Worm (Caenorhabditis elegans) whole organism, L2 larva: ENCODE data around the gene T28A8.6.
A peak's percentile ranks its signal among the peaks of the same experiment; 100 is the strongest.

Source experiments
- C34F6.9 ChIP-seq: fragments of 150-350 bp; optimal IDR thresholded peaks from 2 replicates; lab custom pipeline; 2014; ENCODE audit warnings: missing biosample characterization, missing genetic modification characterization
- F13H6.1 ChIP-seq: sonication (generic microtip); optimal IDR thresholded peaks from 2 replicates; lab custom pipeline; 2016; ENCODE audit warnings: missing genetic modification characterization, missing compliant biosample characterization
- R02D3.7 ChIP-seq: fragments of 150-350 bp; optimal IDR thresholded peaks from 2 replicates; lab custom pipeline; 2014; ENCODE audit warnings: missing biosample characterization, missing genetic modification characterization
- Y55F3AM.14 ChIP-seq: fragments of 200-800 bp; sonication (Bioruptor generic); optimal IDR thresholded peaks from 2 replicates; lab custom pipeline; 2018; ENCODE audit warnings: mild to moderate bottlenecking, missing genetic modification characterization, missing compliant biosample characterization
- ZK546.5 ChIP-seq: sonication (generic microtip); optimal IDR thresholded peaks from 2 replicates; lab custom pipeline; 2017; ENCODE audit warnings: missing biosample characterization, missing genetic modification characterization
- alr-1 ChIP-seq: fragments of 150-350 bp; optimal IDR thresholded peaks from 2 replicates; lab custom pipeline; 2014; ENCODE audit warnings: missing biosample characterization, missing genetic modification characterization
- aly-2 ChIP-seq: fragments of 150-350 bp; optimal IDR thresholded peaks from 2 replicates; lab custom pipeline; 2014; ENCODE audit warnings: missing biosample characterization, missing genetic modification characterization
- ama-1 ChIP-seq: fragments of 150-350 bp; optimal IDR thresholded peaks from 2 replicates; lab custom pipeline; 2018; ENCODE audit warnings: inconsistent platforms
- blmp-1 ChIP-seq: sonication (generic microtip); optimal IDR thresholded peaks from 2 replicates; lab custom pipeline; 2017; ENCODE audit warnings: missing genetic modification characterization, mild to moderate bottlenecking, missing compliant biosample characterization, antibody characterized with exemption, moderate library complexity; ENCODE audit not compliant: insufficient read depth
- ceh-82 ChIP-seq: fragments of 150-350 bp; optimal IDR thresholded peaks from 2 replicates; lab custom pipeline; 2014; ENCODE audit warnings: missing biosample characterization, missing genetic modification characterization
- crh-2 ChIP-seq: sonication (generic microtip); optimal IDR thresholded peaks from 2 replicates; lab custom pipeline; 2017; ENCODE audit warnings: missing biosample characterization, missing genetic modification characterization
- dmd-4 ChIP-seq: sonication (generic microtip); optimal IDR thresholded peaks from 2 replicates; lab custom pipeline; 2017; ENCODE audit warnings: missing biosample characterization, missing genetic modification characterization
- egl-27 ChIP-seq: sonication (generic microtip); optimal IDR thresholded peaks from 3 replicates; lab custom pipeline; 2017; ENCODE audit warnings: missing biosample characterization, missing genetic modification reagents, missing genetic modification characterization
- elt-1 ChIP-seq: fragments of 150-350 bp; optimal IDR thresholded peaks from 2 replicates; lab custom pipeline; 2014; ENCODE audit warnings: missing biosample characterization, missing genetic modification characterization
- elt-3 ChIP-seq: sonication (generic microtip); optimal IDR thresholded peaks from 2 replicates; lab custom pipeline; 2017; ENCODE audit warnings: missing biosample characterization, missing genetic modification characterization
- fos-1 ChIP-seq: fragments of 150-350 bp; optimal IDR thresholded peaks from 2 replicates; lab custom pipeline; 2014; ENCODE audit warnings: missing biosample characterization, missing genetic modification characterization
- gmeb-1 ChIP-seq: fragments of 150-350 bp; optimal IDR thresholded peaks from 2 replicates; lab custom pipeline; 2014; ENCODE audit warnings: missing biosample characterization, missing genetic modification characterization
- lin-11 ChIP-seq: fragments of 150-350 bp; sonication (generic microtip); optimal IDR thresholded peaks from 2 replicates; lab custom pipeline; 2014; ENCODE audit warnings: missing biosample characterization, missing genetic modification characterization, inconsistent platforms, mixed read lengths
- lin-13 ChIP-seq: fragments of 150-350 bp; optimal IDR thresholded peaks from 2 replicates; lab custom pipeline; 2014; ENCODE audit warnings: missing biosample characterization, missing genetic modification reagents, missing genetic modification characterization
- lin-39 ChIP-seq: fragments of 150-350 bp; optimal IDR thresholded peaks from 2 replicates; lab custom pipeline; 2014; ENCODE audit warnings: missing biosample characterization, missing genetic modification reagents, missing genetic modification characterization
- lsy-2 ChIP-seq, 2 experiments: fragments of 150-350 bp in 1 of 2; sonication (generic microtip) in 1 of 2; optimal IDR thresholded peaks; 2 replicates each; lab custom pipeline; 2014 to 2017; ENCODE audit warnings: missing biosample characterization in 2 of 2, missing genetic modification characterization in 2 of 2
- mab-5 ChIP-seq: fragments of 150-350 bp; optimal IDR thresholded peaks from 2 replicates; lab custom pipeline; 2014; ENCODE audit warnings: missing biosample characterization, missing genetic modification characterization
- mbf-1 ChIP-seq: sonication (generic microtip); optimal IDR thresholded peaks from 2 replicates; lab custom pipeline; 2017; ENCODE audit warnings: missing biosample characterization, missing genetic modification characterization
- mdl-1 ChIP-seq, 2 experiments: fragments of 150-350 bp in 1 of 2; sonication (generic microtip) in 1 of 2; optimal IDR thresholded peaks; 2 replicates each; lab custom pipeline; 2017; ENCODE audit warnings: missing biosample characterization in 2 of 2, missing genetic modification characterization in 2 of 2
- nhr-10 ChIP-seq: sonication (generic microtip); optimal IDR thresholded peaks from 2 replicates; lab custom pipeline; 2017; ENCODE audit warnings: missing biosample characterization, missing genetic modification characterization
- nhr-11 ChIP-seq: fragments of 150-350 bp; optimal IDR thresholded peaks from 2 replicates; lab custom pipeline; 2014; ENCODE audit warnings: missing biosample characterization, missing genetic modification characterization
- nhr-12 ChIP-seq: fragments of 150-350 bp; optimal IDR thresholded peaks from 2 replicates; lab custom pipeline; 2014; ENCODE audit warnings: missing biosample characterization, missing genetic modification characterization
- nhr-129 ChIP-seq: fragments of 150-350 bp; optimal IDR thresholded peaks from 2 replicates; lab custom pipeline; 2014; ENCODE audit warnings: missing biosample characterization, missing genetic modification characterization
- nhr-21 ChIP-seq: fragments of 150-350 bp; optimal IDR thresholded peaks from 2 replicates; lab custom pipeline; 2014; ENCODE audit warnings: missing biosample characterization, missing genetic modification characterization
- nhr-23 ChIP-seq: fragments of 150-350 bp; optimal IDR thresholded peaks from 2 replicates; lab custom pipeline; 2014; ENCODE audit warnings: missing biosample characterization, missing genetic modification reagents, missing genetic modification characterization
- nhr-237 ChIP-seq: fragments of 150-350 bp; optimal IDR thresholded peaks from 2 replicates; lab custom pipeline; 2014; ENCODE audit warnings: missing biosample characterization, missing genetic modification characterization
- nhr-25 ChIP-seq: fragments of 150-350 bp; sonication (generic microtip); optimal IDR thresholded peaks from 3 replicates; lab custom pipeline; 2014; ENCODE audit warnings: missing biosample characterization, missing genetic modification characterization
- nhr-6 ChIP-seq: fragments of 150-350 bp; optimal IDR thresholded peaks from 2 replicates; lab custom pipeline; 2014; ENCODE audit warnings: missing biosample characterization, missing genetic modification characterization
- nhr-77 ChIP-seq: fragments of 150-350 bp; optimal IDR thresholded peaks from 2 replicates; lab custom pipeline; 2014; ENCODE audit warnings: missing biosample characterization, missing genetic modification characterization
- peb-1 ChIP-seq: fragments of 150-350 bp; optimal IDR thresholded peaks from 2 replicates; lab custom pipeline; 2014; ENCODE audit warnings: missing biosample characterization, missing genetic modification characterization
- skn-1 ChIP-seq: sonication (generic microtip); optimal IDR thresholded peaks from 2 replicates; lab custom pipeline; 2017; ENCODE audit warnings: missing biosample characterization, missing genetic modification characterization
- sma-3 ChIP-seq: sonication (generic microtip); optimal IDR thresholded peaks from 2 replicates; lab custom pipeline; 2016; ENCODE audit warnings: missing genetic modification reagents, missing genetic modification characterization, missing compliant biosample characterization
- sma-9 ChIP-seq, 2 experiments: fragments of 150-350 bp in 1 of 2; sonication (generic microtip) in 1 of 2; optimal IDR thresholded peaks; 2 replicates each; lab custom pipeline; 2014 to 2016; ENCODE audit warnings: missing genetic modification characterization in 2 of 2, mild to moderate bottlenecking in 1 of 2, missing biosample characterization in 1 of 2, missing compliant biosample characterization in 1 of 2, missing genetic modification reagents in 1 of 2, moderate library complexity in 1 of 2
- unc-39 ChIP-seq: fragments of 150-350 bp; optimal IDR thresholded peaks from 2 replicates; lab custom pipeline; 2014; ENCODE audit warnings: missing biosample characterization, missing genetic modification characterization
- unc-55 ChIP-seq: fragments of 150-350 bp; sonication (generic microtip); optimal IDR thresholded peaks from 3 replicates; lab custom pipeline; 2014; ENCODE audit warnings: missing biosample characterization, missing genetic modification reagents, missing genetic modification characterization
- unc-62 ChIP-seq: fragments of 150-350 bp; optimal IDR thresholded peaks from 2 replicates; lab custom pipeline; 2014; ENCODE audit warnings: missing biosample characterization, missing genetic modification reagents, missing genetic modification characterization
- zag-1 ChIP-seq: fragments of 150-350 bp; optimal IDR thresholded peaks from 2 replicates; lab custom pipeline; 2014; ENCODE audit warnings: missing biosample characterization, missing genetic modification characterization
- ztf-1 ChIP-seq: fragments of 200-800 bp; sonication (Bioruptor generic); conservative IDR thresholded peaks from 2 replicates; pipeline ENCODE4 v1.3.6; 2022; ENCODE audit warnings: missing genetic modification characterization, missing compliant biosample characterization
- ztf-11 ChIP-seq: sonication (generic microtip); optimal IDR thresholded peaks from 2 replicates; lab custom pipeline; 2017; ENCODE audit warnings: missing biosample characterization, missing genetic modification characterization
- ztf-4 ChIP-seq: fragments of 150-350 bp; optimal IDR thresholded peaks from 2 replicates; lab custom pipeline; 2014; ENCODE audit warnings: missing biosample characterization, missing genetic modification characterization

The T28A8.6 gene

DNA sequence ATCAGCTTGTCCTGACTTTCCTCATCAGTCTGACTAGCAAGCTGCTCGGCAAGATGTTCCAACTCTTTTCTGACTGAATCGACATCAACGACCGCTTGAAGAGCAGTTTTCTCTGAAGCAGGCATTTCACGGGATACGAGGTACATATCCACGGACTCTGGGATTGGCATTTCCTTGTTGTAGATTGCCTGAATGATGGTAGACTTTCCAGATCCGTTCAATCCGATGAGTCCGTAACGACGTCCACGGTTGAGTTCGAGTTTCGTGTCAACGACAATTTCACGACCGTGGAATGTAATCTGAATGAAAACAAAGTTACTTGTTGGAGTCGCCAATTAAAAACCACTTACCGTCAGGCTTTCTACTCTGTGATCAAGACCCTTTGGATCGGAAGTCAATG is 37.5 kb upstream of the T28A8.6 start:
- TF ChIP-seq blmp-1 (tag; lab: Kevin White, UChicago) (no peak), ztf-4 (tag; lab: Kevin White, UChicago) (no peak), peb-1 (tag; lab: Kevin White, UChicago) (no peak), skn-1 (no peak), ama-1 (lab: Kevin White, UChicago) (no peak), lsy-2 (tag; optimal IDR thresholded peaks at IDR 0.05; lab: Kevin White, UChicago) (no peak), sma-9 (GFP tag; optimal IDR thresholded peaks at IDR 0.05; lab: Kevin White, UChicago) (no peak), sma-9 (tag; optimal IDR thresholded peaks at IDR 0.05; lab: Kevin White, UChicago) (no peak), lin-39 (tag; lab: Kevin White, UChicago) (no peak), zag-1 (no peak), C34F6.9 (tag; lab: Kevin White, UChicago) (no peak), ZK546.5 (tag; lab: Kevin White, UChicago) (no peak), ztf-11 (tag; lab: Kevin White, UChicago) (no peak), nhr-77 (no peak), alr-1 (tag; lab: Kevin White, UChicago) (no peak), elt-3 (no peak)

DNA sequence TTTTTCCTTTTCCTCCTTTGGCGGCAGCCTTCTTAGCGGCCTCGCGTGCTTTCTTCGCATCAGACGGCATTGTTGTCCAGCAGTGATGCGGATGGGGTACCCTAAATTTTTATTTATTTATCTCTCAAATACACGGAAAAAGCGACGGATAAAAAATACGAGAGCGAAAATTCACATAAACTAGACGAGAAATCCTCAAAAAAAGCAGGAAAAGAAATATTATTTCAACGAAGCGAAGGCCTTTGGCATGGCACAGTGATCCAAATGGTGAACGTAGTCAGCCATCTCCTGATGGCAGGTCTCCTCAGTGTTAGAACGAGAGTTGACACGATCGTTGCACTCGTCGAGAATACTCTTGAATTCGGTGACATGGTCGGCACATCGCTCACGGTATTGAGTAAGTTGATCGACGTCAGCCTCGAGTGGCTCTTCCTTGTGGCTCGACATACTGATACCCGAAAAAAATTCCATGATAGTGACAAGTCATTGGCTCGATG is 36.8 kb upstream of the T28A8.6 start, which contains the start of the genes abcf-2 and T27E9.2:
TSS of gene abcf-2 (minus strand) at position 101 of the 497 bp plus-strand sequence.
TSS of gene T27E9.2 (minus strand) at position 447 of the 497 bp plus-strand sequence.
- TF ChIP-seq blmp-1 (tag; lab: Kevin White, UChicago) (no peak), ceh-82 (tag; lab: Kevin White, UChicago) (no peak), lin-39 (tag; lab: Kevin White, UChicago) (no peak), nhr-23 (tag; lab: Kevin White, UChicago) (no peak), lin-11 (tag; lab: Kevin White, UChicago) (no peak), skn-1 (no peak), egl-27 (tag; lab: Kevin White, UChicago) (no peak), ama-1 (lab: Kevin White, UChicago) (no peak), alr-1 (tag; lab: Kevin White, UChicago) (no peak), nhr-10 (no peak), zag-1 (no peak), Y55F3AM.14 (GFP tag; lab: Kevin White, UChicago) (no peak), F13H6.1 (no peak), ztf-1 (no peak), gmeb-1 (tag; lab: Kevin White, UChicago) (no peak), ZK546.5 (tag; lab: Kevin White, UChicago) (no peak), elt-3 (no peak), nhr-237 (tag; lab: Kevin White, UChicago) (no peak)

DNA sequence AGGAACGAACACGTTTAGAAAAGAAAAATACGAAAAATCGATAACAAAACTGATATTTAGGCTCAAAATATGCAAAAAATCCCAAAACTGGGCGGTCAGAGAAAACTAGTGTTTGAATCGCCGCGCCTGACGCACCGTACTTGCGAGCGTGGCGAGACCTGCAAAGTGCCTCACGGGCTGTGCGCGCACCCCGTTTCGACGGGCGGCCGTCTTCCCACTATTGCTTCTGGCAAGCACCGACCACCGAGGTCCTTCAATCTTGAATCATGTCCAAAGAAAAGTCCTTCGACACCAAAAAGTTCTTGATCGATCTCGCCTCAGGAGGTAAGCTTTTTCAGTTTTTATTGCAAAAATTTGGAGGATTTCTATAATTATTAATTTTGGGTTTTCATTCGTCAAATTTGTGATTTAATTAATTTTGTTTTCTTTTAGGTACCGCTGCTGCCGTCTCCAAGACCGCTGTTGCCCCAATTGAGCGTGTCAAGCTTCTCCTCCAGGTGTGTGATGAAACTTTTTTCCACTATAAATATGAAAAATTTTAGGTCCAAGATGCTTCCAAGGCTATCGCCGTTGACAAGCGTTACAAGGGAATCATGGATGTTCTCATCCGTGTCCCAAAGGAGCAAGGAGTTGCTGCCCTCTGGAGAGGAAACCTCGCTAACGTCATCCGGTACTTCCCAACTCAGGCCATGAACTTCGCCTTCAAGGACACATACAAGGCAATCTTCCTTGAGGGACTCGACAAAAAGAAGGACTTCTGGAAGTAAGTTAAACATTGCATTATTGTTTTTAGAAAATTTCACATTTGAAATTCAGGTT is 35.8 kb upstream of the T28A8.6 start, which contains the start of gene ant-1.1:
TSS of gene ant-1.1 (plus strand) at position 199 of the 819 bp plus-strand sequence.
- no peak for TF ChIP-seq lin-39 (tag; lab: Kevin White, UChicago)
- TF ChIP-seq nhr-6 (tag; lab: Kevin White, UChicago): peak; percentile 81
- TF ChIP-seq alr-1 (tag; lab: Kevin White, UChicago): no peak
- peak; percentile 98 for TF ChIP-seq sma-3 (GFP tag; lab: Kevin White, UChicago)
- TF ChIP-seq aly-2 (tag; lab: Kevin White, UChicago): no peak
- peak; percentile 88 for TF ChIP-seq ceh-82 (tag; lab: Kevin White, UChicago)
- TF ChIP-seq nhr-129 (tag; lab: Kevin White, UChicago): peak; percentile 91
- TF ChIP-seq nhr-10: peak; percentile 44
- peak; percentile 52 for TF ChIP-seq fos-1 (tag; lab: Kevin White, UChicago)
- peak in 1 of 2 experiments; percentile 30 for TF ChIP-seq mdl-1 (tag; optimal IDR thresholded peaks at IDR 0.05; lab: Kevin White, UChicago)
- peak; percentile 93 for TF ChIP-seq nhr-21 (tag; lab: Kevin White, UChicago)
- peak; percentile 46 for TF ChIP-seq nhr-237 (tag; lab: Kevin White, UChicago)
- TF ChIP-seq ztf-11 (tag; lab: Kevin White, UChicago): no peak
- no peak for TF ChIP-seq mbf-1 (tag; lab: Kevin White, UChicago)
- TF ChIP-seq unc-55 (GFP tag; lab: Kevin White, UChicago): peak; percentile 97
- no peak for TF ChIP-seq nhr-23 (tag; lab: Kevin White, UChicago)
- no peak for TF ChIP-seq nhr-11
- peak; percentile 93 for TF ChIP-seq mab-5
- TF ChIP-seq nhr-25 (tag; lab: Kevin White, UChicago): peak; percentile 95
- TF ChIP-seq unc-62 (GFP tag; lab: Kevin White, UChicago): peak; percentile 66
- TF ChIP-seq nhr-12 (tag; lab: Kevin White, UChicago): no peak
- peak; percentile 94 for TF ChIP-seq crh-2 (tag; lab: Kevin White, UChicago)
- TF ChIP-seq R02D3.7 (tag; lab: Kevin White, UChicago): no peak
- peak; percentile 68 for TF ChIP-seq blmp-1 (tag; lab: Kevin White, UChicago)
- no peak for TF ChIP-seq ztf-1
- TF ChIP-seq ztf-4 (tag; lab: Kevin White, UChicago): peak; percentile 90
- peak; percentile 99 for TF ChIP-seq ZK546.5 (tag; lab: Kevin White, UChicago)
- peak; percentile 96 for TF ChIP-seq lin-13 (GFP tag; lab: Kevin White, UChicago)
- TF ChIP-seq dmd-4 (tag; lab: Kevin White, UChicago): no peak
- TF ChIP-seq egl-27 (tag; lab: Kevin White, UChicago): peak; percentile 62
- peak; percentile 91 for TF ChIP-seq sma-9 (GFP tag; optimal IDR thresholded peaks at IDR 0.05; lab: Kevin White, UChicago)
- no peak for TF ChIP-seq sma-9 (tag; optimal IDR thresholded peaks at IDR 0.05; lab: Kevin White, UChicago)
- no peak for TF ChIP-seq elt-1 (tag; lab: Kevin White, UChicago)
- no peak for TF ChIP-seq unc-39 (tag; lab: Kevin White, UChicago)
- peak; percentile 97 for TF ChIP-seq lin-11 (tag; lab: Kevin White, UChicago)
